Fruit fly (Drosophila melanogaster): ENCODE measurements around the gene Nhe2.
A peak's percentile ranks its signal among the peaks of the same experiment; 100 is the strongest.

Gene Nhe2

DNA sequence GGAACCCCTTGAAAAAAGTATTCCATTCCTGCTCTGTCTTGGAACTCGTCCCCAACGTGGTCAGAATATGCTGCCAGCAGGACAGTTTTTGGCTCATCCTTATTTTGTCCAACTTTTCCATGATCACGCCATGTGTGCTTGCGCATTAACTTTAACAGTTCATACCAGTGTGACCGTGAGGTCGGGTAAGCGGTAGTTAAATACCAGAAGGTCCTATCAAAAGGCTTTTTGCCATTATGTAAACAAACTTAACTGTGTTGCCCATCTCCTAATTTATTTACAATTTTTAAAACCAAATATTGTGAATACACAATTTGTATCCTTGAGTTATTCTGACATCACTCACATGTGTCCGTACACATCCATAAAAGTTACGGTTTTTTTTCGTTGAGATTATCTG lies 43.9 kb downstream of the Nhe2 start, which contains the start of gene del (continued):
- no peak for TF ChIP-seq vnd (GFP tag; IDR thresholded peaks at IDR 0.05; ENCODE audit: partially characterized antibody)
- TF ChIP-seq CG6813 (GFP tag; optimal IDR thresholded peaks at IDR 0.05), result no peak
- no peak for TF ChIP-seq CG34376 (GFP tag; optimal IDR thresholded peaks at IDR 0.05)
- TF ChIP-seq Fer3 (tag; optimal IDR thresholded peaks at IDR 0.05), result no peak
- TF ChIP-seq lbe (GFP tag; optimal IDR thresholded peaks at IDR 0.05), result no peak
- TF ChIP-seq Lhr (GFP tag; optimal IDR thresholded peaks at IDR 0.05), result no peak
- TF ChIP-seq tin (GFP tag; optimal IDR thresholded peaks at IDR 0.05), result no peak
- no peak for TF ChIP-seq kni (GFP tag; optimal IDR thresholded peaks at IDR 0.05)

DNA sequence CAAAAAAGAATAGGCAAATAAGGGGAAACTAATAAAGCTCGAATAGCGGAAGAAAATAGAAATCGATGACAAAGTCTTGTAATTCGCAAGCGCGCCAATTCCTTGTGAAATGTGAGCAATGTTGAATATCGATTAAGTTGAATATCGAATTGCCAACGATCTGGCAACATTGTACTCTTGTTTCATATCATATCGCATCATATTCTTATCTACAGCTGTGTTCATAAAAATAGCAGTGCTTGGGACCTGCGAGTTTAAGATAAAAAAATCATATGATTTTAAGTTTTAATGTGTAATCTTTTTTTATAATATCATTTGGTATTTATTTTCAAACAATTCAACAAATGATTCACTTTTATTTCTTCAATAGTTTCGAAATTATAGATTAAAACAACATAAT lies 44.7 kb downstream of the Nhe2 start:
- no peak for TF ChIP-seq tx (GFP tag; optimal IDR thresholded peaks at IDR 0.05)
- no peak for TF ChIP-seq CkIIα-i1 (GFP tag; IDR thresholded peaks at IDR 0.05)
- TF ChIP-seq Sox102F (GFP tag; optimal IDR thresholded peaks at IDR 0.05), result no peak
- TF ChIP-seq CG10979 (tag; optimal IDR thresholded peaks at IDR 0.05), result peak; percentile 58
- peak; percentile 10 for TF ChIP-seq Hsf (GFP tag; optimal IDR thresholded peaks at IDR 0.05)
- TF ChIP-seq zfh2 (GFP tag; optimal IDR thresholded peaks at IDR 0.05), result no peak
- TF ChIP-seq Gug (GFP tag; IDR thresholded peaks at IDR 0.05), result peak; percentile 26; the same call in 1 of the 4 replicates
- peak; percentile 53 for TF ChIP-seq HHEX (GFP tag; optimal IDR thresholded peaks at IDR 0.05)
- TF ChIP-seq CG6689 (GFP tag; IDR thresholded peaks at IDR 0.05), result peak; percentile 36; the same call in 1 of the 2 replicates
- no peak for TF ChIP-seq CG2889 (GFP tag; IDR thresholded peaks at IDR 0.05)
- TF ChIP-seq CG7357 (GFP tag; IDR thresholded peaks at IDR 0.05), result no peak
- peak; percentile 80 for TF ChIP-seq CG15514 (GFP tag; optimal IDR thresholded peaks at IDR 0.05)
- no peak for TF ChIP-seq caup (GFP tag; optimal IDR thresholded peaks at IDR 0.05; ENCODE audit: severe bottlenecking)
- peak; percentile 7 for TF ChIP-seq CG18476 (GFP tag; optimal IDR thresholded peaks at IDR 0.05)
- TF ChIP-seq gt (GFP tag; IDR thresholded peaks at IDR 0.05), result no peak
- peak; percentile 31 for TF ChIP-seq sens (GFP tag)
- TF ChIP-seq CG13296 (GFP tag; optimal IDR thresholded peaks at IDR 0.05), result peak; percentile 59
- peak; percentile 63 for TF ChIP-seq grau (tag; optimal IDR thresholded peaks at IDR 0.05)
- peak; percentile 71 for TF ChIP-seq vvl (GFP tag; IDR thresholded peaks at IDR 0.05)
- TF ChIP-seq CG1603 (tag; optimal IDR thresholded peaks at IDR 0.05), result peak; percentile 63
- no peak for TF ChIP-seq Dad (GFP tag; optimal IDR thresholded peaks at IDR 0.05)
- 0 out of 2 replicates have a peak, but pooled peaks have one; percentile 8 for TF ChIP-seq CG4730 (GFP tag; IDR thresholded peaks at IDR 0.05)
- TF ChIP-seq CG8924 (tag; optimal IDR thresholded peaks at IDR 0.05), result peak; percentile 60
- TF ChIP-seq Deaf1 (tag; optimal IDR thresholded peaks at IDR 0.05), result no peak
- no peak for TF ChIP-seq disco-r (GFP tag; optimal IDR thresholded peaks at IDR 0.05)
- TF ChIP-seq fru (optimal IDR thresholded peaks at IDR 0.05), result no peak
- TF ChIP-seq CG12769 (tag; optimal IDR thresholded peaks at IDR 0.05), result peak; percentile 19
- TF ChIP-seq CG2199 (GFP tag; IDR thresholded peaks at IDR 0.05), result no peak; the same call in 2 of the 3 replicates
- peak; percentile 65 for TF ChIP-seq CG2120 (GFP tag; optimal IDR thresholded peaks at IDR 0.05)
- TF ChIP-seq wor (GFP tag; IDR thresholded peaks at IDR 0.05), result no peak
- no peak for TF ChIP-seq CG8765 (GFP tag; IDR thresholded peaks at IDR 0.05)
- TF ChIP-seq CG6175 (GFP tag; IDR thresholded peaks at IDR 0.05), result no peak
- peak; percentile 71 for TF ChIP-seq pzg (GFP tag; optimal IDR thresholded peaks at IDR 0.05)
- TF ChIP-seq gce (GFP tag; IDR thresholded peaks at IDR 0.05), result 0 out of 3 replicates have a peak, but pooled peaks have one; percentile 38
- peak; percentile 12 for TF ChIP-seq CG12744 (GFP tag; optimal IDR thresholded peaks at IDR 0.05)
- TF ChIP-seq exex (tag; optimal IDR thresholded peaks at IDR 0.05), result peak; percentile 27
- TF ChIP-seq nom (GFP tag; optimal IDR thresholded peaks at IDR 0.05), result no peak
- TF ChIP-seq CG9609 (GFP tag; optimal IDR thresholded peaks at IDR 0.05), result no peak
- TF ChIP-seq Ravus (GFP tag; IDR thresholded peaks at IDR 0.05), result no peak
- TF ChIP-seq CG13287 (GFP tag; IDR thresholded peaks at IDR 0.05; ENCODE audit: partially characterized antibody), result peak; percentile 86
- TF ChIP-seq Med (GFP tag), result peak; percentile 58
- TF ChIP-seq Dll (GFP tag; IDR thresholded peaks at IDR 0.05; ENCODE audit: partially characterized antibody), result peak; percentile 75

All from whole organism, embryonic.